Worm (Caenorhabditis elegans) whole organism, L2 larva: Measurements from ENCODE around the gene Y57A10A.13.

Source experiments
- C34F6.9 ChIP-seq: fragments of 150-350 bp; optimal IDR thresholded peaks from 2 replicates; lab custom pipeline; 2014; ENCODE audit warnings: missing biosample characterization, missing genetic modification characterization
- ama-1 ChIP-seq: fragments of 150-350 bp; optimal IDR thresholded peaks from 2 replicates; lab custom pipeline; 2018; ENCODE audit warnings: inconsistent platforms
- blmp-1 ChIP-seq: sonication (generic microtip); optimal IDR thresholded peaks from 2 replicates; lab custom pipeline; 2017; ENCODE audit warnings: missing genetic modification characterization, mild to moderate bottlenecking, missing compliant biosample characterization, antibody characterized with exemption, moderate library complexity; ENCODE audit not compliant: insufficient read depth
- ceh-82 ChIP-seq: fragments of 150-350 bp; optimal IDR thresholded peaks from 2 replicates; lab custom pipeline; 2014; ENCODE audit warnings: missing biosample characterization, missing genetic modification characterization
- crh-2 ChIP-seq: sonication (generic microtip); optimal IDR thresholded peaks from 2 replicates; lab custom pipeline; 2017; ENCODE audit warnings: missing biosample characterization, missing genetic modification characterization
- dmd-4 ChIP-seq: sonication (generic microtip); optimal IDR thresholded peaks from 2 replicates; lab custom pipeline; 2017; ENCODE audit warnings: missing biosample characterization, missing genetic modification characterization
- egl-27 ChIP-seq: sonication (generic microtip); optimal IDR thresholded peaks from 3 replicates; lab custom pipeline; 2017; ENCODE audit warnings: missing biosample characterization, missing genetic modification reagents, missing genetic modification characterization
- elt-1 ChIP-seq: fragments of 150-350 bp; optimal IDR thresholded peaks from 2 replicates; lab custom pipeline; 2014; ENCODE audit warnings: missing biosample characterization, missing genetic modification characterization
- elt-3 ChIP-seq: sonication (generic microtip); optimal IDR thresholded peaks from 2 replicates; lab custom pipeline; 2017; ENCODE audit warnings: missing biosample characterization, missing genetic modification characterization
- lin-11 ChIP-seq: fragments of 150-350 bp; sonication (generic microtip); optimal IDR thresholded peaks from 2 replicates; lab custom pipeline; 2014; ENCODE audit warnings: missing biosample characterization, missing genetic modification characterization, inconsistent platforms, mixed read lengths
- lin-13 ChIP-seq: fragments of 150-350 bp; optimal IDR thresholded peaks from 2 replicates; lab custom pipeline; 2014; ENCODE audit warnings: missing biosample characterization, missing genetic modification reagents, missing genetic modification characterization
- lin-39 ChIP-seq: fragments of 150-350 bp; optimal IDR thresholded peaks from 2 replicates; lab custom pipeline; 2014; ENCODE audit warnings: missing biosample characterization, missing genetic modification reagents, missing genetic modification characterization
- lsy-2 ChIP-seq, 2 experiments: fragments of 150-350 bp in 1 of 2; sonication (generic microtip) in 1 of 2; optimal IDR thresholded peaks; 2 replicates each; lab custom pipeline; 2014 to 2017; ENCODE audit warnings: missing biosample characterization in 2 of 2, missing genetic modification characterization in 2 of 2
- mbf-1 ChIP-seq: sonication (generic microtip); optimal IDR thresholded peaks from 2 replicates; lab custom pipeline; 2017; ENCODE audit warnings: missing biosample characterization, missing genetic modification characterization
- nhr-10 ChIP-seq: sonication (generic microtip); optimal IDR thresholded peaks from 2 replicates; lab custom pipeline; 2017; ENCODE audit warnings: missing biosample characterization, missing genetic modification characterization
- nhr-11 ChIP-seq: fragments of 150-350 bp; optimal IDR thresholded peaks from 2 replicates; lab custom pipeline; 2014; ENCODE audit warnings: missing biosample characterization, missing genetic modification characterization
- nhr-12 ChIP-seq: fragments of 150-350 bp; optimal IDR thresholded peaks from 2 replicates; lab custom pipeline; 2014; ENCODE audit warnings: missing biosample characterization, missing genetic modification characterization
- nhr-21 ChIP-seq: fragments of 150-350 bp; optimal IDR thresholded peaks from 2 replicates; lab custom pipeline; 2014; ENCODE audit warnings: missing biosample characterization, missing genetic modification characterization
- nhr-237 ChIP-seq: fragments of 150-350 bp; optimal IDR thresholded peaks from 2 replicates; lab custom pipeline; 2014; ENCODE audit warnings: missing biosample characterization, missing genetic modification characterization
- nhr-6 ChIP-seq: fragments of 150-350 bp; optimal IDR thresholded peaks from 2 replicates; lab custom pipeline; 2014; ENCODE audit warnings: missing biosample characterization, missing genetic modification characterization
- nhr-77 ChIP-seq: fragments of 150-350 bp; optimal IDR thresholded peaks from 2 replicates; lab custom pipeline; 2014; ENCODE audit warnings: missing biosample characterization, missing genetic modification characterization
- peb-1 ChIP-seq: fragments of 150-350 bp; optimal IDR thresholded peaks from 2 replicates; lab custom pipeline; 2014; ENCODE audit warnings: missing biosample characterization, missing genetic modification characterization
- sma-3 ChIP-seq: sonication (generic microtip); optimal IDR thresholded peaks from 2 replicates; lab custom pipeline; 2016; ENCODE audit warnings: missing genetic modification reagents, missing genetic modification characterization, missing compliant biosample characterization
- sma-9 ChIP-seq, 2 experiments: fragments of 150-350 bp in 1 of 2; sonication (generic microtip) in 1 of 2; optimal IDR thresholded peaks; 2 replicates each; lab custom pipeline; 2014 to 2016; ENCODE audit warnings: missing genetic modification characterization in 2 of 2, mild to moderate bottlenecking in 1 of 2, missing biosample characterization in 1 of 2, missing compliant biosample characterization in 1 of 2, missing genetic modification reagents in 1 of 2, moderate library complexity in 1 of 2
- snpc-4 ChIP-seq: fragments of 150-350 bp; optimal IDR thresholded peaks from 2 replicates; lab custom pipeline; 2014; ENCODE audit warnings: missing biosample characterization, missing genetic modification characterization
- unc-39 ChIP-seq: fragments of 150-350 bp; optimal IDR thresholded peaks from 2 replicates; lab custom pipeline; 2014; ENCODE audit warnings: missing biosample characterization, missing genetic modification characterization
- unc-55 ChIP-seq: fragments of 150-350 bp; sonication (generic microtip); optimal IDR thresholded peaks from 3 replicates; lab custom pipeline; 2014; ENCODE audit warnings: missing biosample characterization, missing genetic modification reagents, missing genetic modification characterization
- unc-62 ChIP-seq: fragments of 150-350 bp; optimal IDR thresholded peaks from 2 replicates; lab custom pipeline; 2014; ENCODE audit warnings: missing biosample characterization, missing genetic modification reagents, missing genetic modification characterization
- ztf-11 ChIP-seq: sonication (generic microtip); optimal IDR thresholded peaks from 2 replicates; lab custom pipeline; 2017; ENCODE audit warnings: missing biosample characterization, missing genetic modification characterization

Y57A10A.13 gene

ce11 chrII:12130868-12131267, 53.8 kb downstream of the Y57A10A.13 start, which contains the start of gene set-24:
Gene set-24 (minus strand): TSS chrII:12130968.
- TF ChIP-seq lin-39 = no peak
- no peak for TF ChIP-seq nhr-11 (tag; lab: Kevin White, UChicago)
- no peak for TF ChIP-seq lin-13 (GFP tag; lab: Kevin White, UChicago)
- TF ChIP-seq unc-55 (GFP tag; lab: Kevin White, UChicago) = no peak
- TF ChIP-seq peb-1 (tag; lab: Kevin White, UChicago) = no peak
- TF ChIP-seq blmp-1 = no peak
- TF ChIP-seq egl-27 (tag; lab: Kevin White, UChicago) = no peak
- TF ChIP-seq lin-11 (tag; lab: Kevin White, UChicago) = no peak
- TF ChIP-seq nhr-10 (tag; lab: Kevin White, UChicago) = no peak
- TF ChIP-seq crh-2 (tag; lab: Kevin White, UChicago) = no peak
- TF ChIP-seq nhr-21 (tag; lab: Kevin White, UChicago) = no peak
- no peak for TF ChIP-seq nhr-12 (tag; lab: Kevin White, UChicago)
- TF ChIP-seq ztf-11 (tag; lab: Kevin White, UChicago) = no peak
- no peak for TF ChIP-seq ceh-82
- TF ChIP-seq ama-1 = no peak
- no peak for TF ChIP-seq sma-3 (GFP tag; lab: Kevin White, UChicago)
- no peak for TF ChIP-seq mbf-1 (tag; lab: Kevin White, UChicago)
- TF ChIP-seq unc-39 (tag; lab: Kevin White, UChicago) = no peak
- TF ChIP-seq snpc-4 = no peak
- TF ChIP-seq lsy-2 (tag; optimal IDR thresholded peaks at IDR 0.05; lab: Kevin White, UChicago) = no peak

ce11 chrII:12130393-12130792, 54.3 kb downstream of the Y57A10A.13 start:
- TF ChIP-seq egl-27 (tag; lab: Kevin White, UChicago) (no peak), nhr-6 (tag; lab: Kevin White, UChicago) (no peak), dmd-4 (tag; lab: Kevin White, UChicago) (no peak), nhr-11 (tag; lab: Kevin White, UChicago) (no peak), ama-1 (no peak), sma-9 (GFP tag; optimal IDR thresholded peaks at IDR 0.05; lab: Kevin White, UChicago) (no peak), sma-9 (tag; optimal IDR thresholded peaks at IDR 0.05; lab: Kevin White, UChicago) (no peak), nhr-237 (tag; lab: Kevin White, UChicago) (no peak), C34F6.9 (tag; lab: Kevin White, UChicago) (no peak), unc-55 (GFP tag; lab: Kevin White, UChicago) (no peak), lin-39 (no peak), ceh-82 (no peak), crh-2 (tag; lab: Kevin White, UChicago) (no peak), elt-3 (no peak), ztf-11 (tag; lab: Kevin White, UChicago) (no peak), sma-3 (GFP tag; lab: Kevin White, UChicago) (no peak), lsy-2 (tag; optimal IDR thresholded peaks at IDR 0.05; lab: Kevin White, UChicago) (no peak), elt-1 (tag; lab: Kevin White, UChicago) (no peak), nhr-77 (tag; lab: Kevin White, UChicago) (no peak), unc-62 (no peak)
